Worm (Caenorhabditis elegans): Measurements from ENCODE around the gene hpa-1.
"Not testable (repeated sequence)": the region's sequence is repeated elsewhere in the genome, so short reads cannot be mapped to it uniquely, and the experiment has no call there.

The hpa-1 gene

ce11 chrIV:16221559-16221958 is 11.4 kb downstream of the hpa-1 start, which contains the start of gene srv-11:
TSS of gene srv-11 (minus strand) at chrIV:16221659.
- TF ChIP-seq B0019.2 (GFP tag; conservative IDR thresholded peaks at IDR 0.05), result no peak
- TF ChIP-seq zfh-2 (GFP tag; conservative IDR thresholded peaks at IDR 0.05), result no peak
- TF ChIP-seq snpc-1.3 (tag; optimal IDR thresholded peaks at IDR 0.05; ENCODE audit: insufficient read depth), result no peak
- no peak for TF ChIP-seq ceh-27 (GFP tag; optimal IDR thresholded peaks at IDR 0.05)
- TF ChIP-seq nfya-2 (GFP tag; IDR thresholded peaks at IDR 0.05), result no peak
- no peak for TF ChIP-seq nfya-1 (tag; optimal IDR thresholded peaks at IDR 0.05; ENCODE audit: borderline replicate concordance, insufficient read depth)
- TF ChIP-seq sea-2 (GFP tag; IDR thresholded peaks at IDR 0.05), result no peak
- no peak for TF ChIP-seq madf-10 (tag; optimal IDR thresholded peaks at IDR 0.05)
- no peak for TF ChIP-seq F23B12.7 (tag; optimal IDR thresholded peaks at IDR 0.05; ENCODE audit: insufficient read depth)
- no peak for TF ChIP-seq ekl-4 (GFP tag; IDR thresholded peaks at IDR 0.05)
- TF ChIP-seq madf-8 (GFP tag; conservative IDR thresholded peaks at IDR 0.05), result no peak
- no peak for TF ChIP-seq ztf-18 (tag; optimal IDR thresholded peaks at IDR 0.05)
- TF ChIP-seq him-1 (tag; optimal IDR thresholded peaks at IDR 0.05), result no peak

ce11 chrIV:16220688-16221087 is 12.2 kb downstream of the hpa-1 start:
- TF ChIP-seq snpc-4 (GFP tag; optimal IDR thresholded peaks at IDR 0.05), result no peak
- TF ChIP-seq snpc-4 (tag; optimal IDR thresholded peaks at IDR 0.05), result peak in 1 of 4 experiments; percentile 36
- no peak for TF ChIP-seq F39B2.1 (GFP tag; IDR thresholded peaks at IDR 0.05)
- peak; percentile 80 for TF ChIP-seq attf-6 (GFP tag; IDR thresholded peaks at IDR 0.05)

DNA sequence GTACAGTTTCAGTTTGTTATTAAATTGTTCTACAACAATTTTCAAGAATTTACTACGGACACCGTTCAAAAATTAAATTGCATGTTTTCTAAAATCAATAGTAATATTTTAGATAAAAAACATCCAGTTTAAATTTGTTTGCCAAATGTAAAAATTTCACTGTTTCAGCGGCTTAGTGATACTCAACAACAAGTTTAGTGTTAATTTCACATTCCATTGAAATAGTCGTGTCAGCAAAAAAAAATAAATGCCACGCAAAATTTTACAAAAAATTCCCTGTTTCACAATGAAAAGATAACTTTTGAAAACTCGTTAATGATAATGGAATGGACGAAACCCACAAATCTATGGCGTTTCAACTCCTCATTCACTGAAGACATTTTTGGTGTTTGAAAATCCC is 16.8 kb downstream of the hpa-1 start:
- TF ChIP-seq snpc-4 (GFP tag; optimal IDR thresholded peaks at IDR 0.05), result no peak
- TF ChIP-seq snpc-4 (tag; optimal IDR thresholded peaks at IDR 0.05), result peak in 2 of 4 experiments; percentile 22 to 58
- no peak for TF ChIP-seq lsy-27 (tag; optimal IDR thresholded peaks at IDR 0.05; ENCODE audit: borderline replicate concordance, insufficient read depth)
- TF ChIP-seq attf-6 (GFP tag; IDR thresholded peaks at IDR 0.05), result peak; percentile 54; the same call in 1 of the 2 replicates

DNA sequence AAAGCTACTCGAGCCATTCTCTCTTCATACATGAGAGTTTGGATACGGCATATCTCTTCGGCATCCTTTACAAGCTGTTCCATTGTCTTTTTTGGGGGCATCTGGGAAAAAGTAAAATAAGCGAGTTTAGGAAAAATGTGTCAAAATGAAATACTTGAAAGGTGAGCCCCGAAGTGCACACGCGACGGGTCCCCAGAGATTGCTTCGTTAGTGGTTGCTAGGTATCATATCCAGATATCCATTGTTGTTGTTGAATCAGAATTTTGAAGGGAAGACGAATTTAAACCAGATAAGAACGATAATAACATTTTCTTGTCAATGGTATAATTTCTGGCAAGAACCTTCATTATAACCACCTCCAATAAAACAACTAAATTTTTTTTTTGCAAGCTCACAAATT is 22.0 kb downstream of the hpa-1 start, which contains the start of gene H25K10.2:
Gene H25K10.2 (minus strand): TSS at position 101 of the 400 bp plus-strand sequence.
- TF ChIP-seq mel-28 (tag; optimal IDR thresholded peaks at IDR 0.05; ENCODE audit: borderline replicate concordance) (no peak), ets-4 (GFP tag; optimal IDR thresholded peaks at IDR 0.05) (no peak), let-526 (GFP tag; IDR thresholded peaks at IDR 0.05) (no peak), mcd-1 (GFP tag; IDR thresholded peaks at IDR 0.05) (no peak)

- peak; percentile 52 for TF ChIP-seq snpc-1.1 (tag; optimal IDR thresholded peaks at IDR 0.05; ENCODE audit: insufficient read depth)
- TF ChIP-seq attf-6 (GFP tag; IDR thresholded peaks at IDR 0.05), result peak; percentile 78
- TF ChIP-seq snpc-4 (GFP tag; optimal IDR thresholded peaks at IDR 0.05), result not testable (repeated sequence)
- peak; percentile 20 to 92 (median 65) for TF ChIP-seq snpc-4 (tag; optimal IDR thresholded peaks at IDR 0.05)
These were observed 23.5 kb downstream of the hpa-1 start for ce11 chrIV:16209440-16209839.

DNA sequence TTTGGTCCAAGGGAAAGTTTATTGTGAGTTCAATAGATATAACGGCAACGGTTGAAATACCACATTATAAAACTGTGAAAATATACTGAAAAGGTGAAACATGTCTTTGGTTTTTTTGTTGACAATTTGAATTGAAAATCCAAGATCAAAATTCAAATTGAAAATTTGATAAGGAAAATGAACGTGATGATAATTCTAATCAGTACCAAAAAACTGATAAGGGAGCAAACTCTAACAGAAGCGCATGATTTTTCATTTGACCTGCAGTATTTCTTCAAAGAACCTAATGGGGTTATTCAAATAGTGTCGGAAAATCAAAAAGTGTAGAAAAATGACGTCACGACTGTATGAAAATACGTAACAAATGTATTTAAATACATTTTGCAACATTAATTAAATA is 29.6 kb downstream of the hpa-1 start:
- no peak for TF ChIP-seq dox-1 (GFP tag; IDR thresholded peaks at IDR 0.05)
- no peak for TF ChIP-seq F39B2.1 (GFP tag; IDR thresholded peaks at IDR 0.05)
- no peak for TF ChIP-seq rec-8 (tag; optimal IDR thresholded peaks at IDR 0.05)
- TF ChIP-seq nhr-80 (tag; optimal IDR thresholded peaks at IDR 0.05), result peak; percentile 66
- no peak for TF ChIP-seq aptf-2 (GFP tag; conservative IDR thresholded peaks at IDR 0.05)
- TF ChIP-seq madf-10 (tag; optimal IDR thresholded peaks at IDR 0.05), result no peak
- no peak for TF ChIP-seq dpl-1 (GFP tag; optimal IDR thresholded peaks at IDR 0.05)
- no peak for TF ChIP-seq gei-17 (GFP tag; optimal IDR thresholded peaks at IDR 0.05)
